Worm (Caenorhabditis elegans): ENCODE results near the gene glb-10.

DNA sequence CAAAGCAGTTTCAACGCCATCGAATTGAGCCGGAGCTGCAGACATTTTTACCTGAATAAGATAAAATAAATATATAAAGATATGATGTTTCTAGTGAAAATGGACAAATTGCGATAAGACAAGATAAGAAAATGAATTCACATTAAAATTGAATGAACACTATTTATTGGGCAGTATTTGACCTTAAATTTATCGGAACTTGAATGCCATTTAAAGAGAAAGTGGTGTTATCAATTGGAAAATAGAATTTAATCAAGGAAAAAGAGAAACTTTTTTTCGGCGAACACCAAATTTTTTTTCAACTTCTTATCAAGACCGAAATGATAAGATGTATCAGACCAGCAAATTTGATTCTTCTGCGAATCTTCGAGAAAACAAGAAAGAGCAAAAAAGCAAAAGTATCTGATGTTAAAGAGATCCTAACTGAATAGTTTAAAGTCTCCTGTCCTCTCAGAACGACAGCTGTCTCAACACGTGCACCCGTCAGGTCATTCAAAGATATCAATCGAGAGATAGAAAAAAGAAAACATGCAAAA is 19.0 kb downstream of the glb-10 start, which contains the start of gene upb-1:
- no peak for TF ChIP-seq snpc-4 (tag; optimal IDR thresholded peaks at IDR 0.05)
- peak; percentile 39 for TF ChIP-seq unc-130 (tag; optimal IDR thresholded peaks at IDR 0.05)
- no peak for TF ChIP-seq egl-27 (tag; optimal IDR thresholded peaks at IDR 0.05)
- TF ChIP-seq nhr-90 (tag; optimal IDR thresholded peaks at IDR 0.05; ENCODE audit: poor library complexity) = no peak
- no peak for TF ChIP-seq hpl-2 (GFP tag; optimal IDR thresholded peaks at IDR 0.05)
- no peak for TF ChIP-seq lin-39 (tag; optimal IDR thresholded peaks at IDR 0.05)
- TF ChIP-seq ceh-63 (GFP tag; optimal IDR thresholded peaks at IDR 0.05) = no peak
- TF ChIP-seq elt-2 (tag; optimal IDR thresholded peaks at IDR 0.05) = peak; percentile 32
- TF ChIP-seq jun-1 (tag; optimal IDR thresholded peaks at IDR 0.05) = no peak
- TF ChIP-seq ceh-82 (tag; optimal IDR thresholded peaks at IDR 0.05) = no peak
- TF ChIP-seq zag-1 (tag; optimal IDR thresholded peaks at IDR 0.05) = no peak
- no peak for TF ChIP-seq C34B4.2 (tag; optimal IDR thresholded peaks at IDR 0.05)
